Worm (Caenorhabditis elegans): ENCODE measurements around the gene Y62H9A.8.

DNA sequence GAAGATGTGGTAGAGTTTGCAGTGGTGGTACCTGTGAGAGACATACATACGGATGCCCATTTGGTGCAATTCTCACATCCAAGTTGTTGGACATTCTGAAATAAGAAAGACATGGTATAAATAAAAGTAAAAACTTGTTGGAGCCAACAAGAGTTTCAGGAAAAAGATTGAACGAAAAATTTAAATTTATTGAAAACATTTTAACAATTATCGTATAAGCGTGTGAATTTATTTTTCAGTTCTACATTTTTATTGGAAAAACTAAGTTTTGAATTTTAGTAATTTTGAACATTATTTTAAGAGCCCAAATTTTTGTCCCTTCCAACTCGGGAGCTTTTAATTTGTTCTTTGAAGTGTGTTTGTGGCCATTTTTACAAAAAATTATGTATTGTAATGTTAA is 37.3 kb downstream of the Y62H9A.8 start, which contains the start of gene F54F7.8:
- TF ChIP-seq skn-1 (tag; optimal IDR thresholded peaks at IDR 0.05): no peak
- TF ChIP-seq unc-62 (GFP tag; optimal IDR thresholded peaks at IDR 0.05): no peak
- no peak for TF ChIP-seq ceh-9 (tag; optimal IDR thresholded peaks at IDR 0.05)
- TF ChIP-seq nhr-11 (tag; optimal IDR thresholded peaks at IDR 0.05): no peak
- TF ChIP-seq fkh-2 (tag; optimal IDR thresholded peaks at IDR 0.05): no peak
- TF ChIP-seq egl-27 (tag; optimal IDR thresholded peaks at IDR 0.05): no peak
- TF ChIP-seq ZK546.5 (tag; optimal IDR thresholded peaks at IDR 0.05): no peak
- TF ChIP-seq unc-39 (tag; optimal IDR thresholded peaks at IDR 0.05): no peak
- no peak for TF ChIP-seq pqm-1 (tag; optimal IDR thresholded peaks at IDR 0.05)

Data from whole organism, L3 larva.